Worm (Caenorhabditis elegans) whole organism, L4 larva: ENCODE results near the gene F09E5.7.

ENCODE experiments used
- F26F4.8 ChIP-seq: fragments of 200-800 bp; sonication (Bioruptor generic); conservative IDR thresholded peaks from 2 replicates; pipeline ENCODE4 v1.3.6; 2022; ENCODE audit warnings: missing genetic modification characterization, missing compliant biosample characterization
- F44E2.7 ChIP-seq: fragments of 200-800 bp; sonication (Bioruptor generic); IDR thresholded peaks from 2 replicates; pipeline ENCODE4 v2.1.2; 2022; ENCODE audit warnings: missing genetic modification characterization, missing compliant biosample characterization
- F49E8.2 ChIP-seq: sonication (generic microtip); optimal IDR thresholded peaks from 2 replicates; lab custom pipeline; 2016; ENCODE audit warnings: missing compliant biosample characterization, mild to moderate bottlenecking, missing genetic modification characterization, borderline replicate concordance
- Y105C5A.15 ChIP-seq: fragments of 200-800 bp; sonication (Bioruptor generic); IDR thresholded peaks from 2 replicates; pipeline ENCODE4 v1.3.6; 2022; ENCODE audit warnings: missing genetic modification characterization, missing compliant biosample characterization
- Y48G9A.11 ChIP-seq: fragments of 200-800 bp; sonication (Bioruptor generic); IDR thresholded peaks from 2 replicates; pipeline ENCODE4 v1.3.6; 2022; ENCODE audit warnings: missing genetic modification reagents, missing genetic modification characterization, missing compliant biosample characterization
- aly-2 ChIP-seq: sonication (generic microtip); optimal IDR thresholded peaks from 2 replicates; lab custom pipeline; 2018; ENCODE audit warnings: missing biosample characterization, missing genetic modification characterization
- arid-1 ChIP-seq: fragments of 200-800 bp; sonication (Bioruptor generic); conservative IDR thresholded peaks from 2 replicates; pipeline ENCODE4 v1.3.6; 2022; ENCODE audit warnings: missing genetic modification reagents, missing genetic modification characterization, missing compliant biosample characterization
- ceh-20 ChIP-seq: fragments of 200-800 bp; sonication (Bioruptor generic); IDR thresholded peaks from 2 replicates; pipeline ENCODE4 v1.3.6; 2022; ENCODE audit warnings: missing genetic modification reagents, missing genetic modification characterization, missing compliant biosample characterization
- ceh-32 ChIP-seq: sonication (generic microtip); optimal IDR thresholded peaks from 2 replicates; lab custom pipeline; 2016; ENCODE audit warnings: mild to moderate bottlenecking, missing genetic modification characterization, missing compliant biosample characterization; ENCODE audit not compliant: poor library complexity
- ceh-44 ChIP-seq: fragments of 200-800 bp; sonication (Bioruptor generic); IDR thresholded peaks from 2 replicates; pipeline ENCODE4 v1.3.6; 2022; ENCODE audit warnings: missing genetic modification reagents, missing genetic modification characterization, missing compliant biosample characterization
- ceh-62 ChIP-seq: sonication (generic microtip); optimal IDR thresholded peaks from 2 replicates; lab custom pipeline; 2017; ENCODE audit warnings: missing biosample characterization, missing genetic modification characterization
- ceh-82 ChIP-seq: sonication (generic microtip); optimal IDR thresholded peaks from 2 replicates; lab custom pipeline; 2017; ENCODE audit warnings: missing biosample characterization, missing genetic modification characterization
- ces-1 ChIP-seq: fragments of 150-350 bp; sonication (generic microtip); optimal IDR thresholded peaks from 4 replicates; lab custom pipeline; 2014; ENCODE audit warnings: missing biosample characterization, missing genetic modification reagents, missing genetic modification characterization
- cey-2 ChIP-seq: sonication (generic microtip); optimal IDR thresholded peaks from 3 replicates; lab custom pipeline; 2017; ENCODE audit warnings: missing genetic modification characterization, mild to moderate bottlenecking, missing compliant biosample characterization, antibody characterized with exemption, borderline replicate concordance; ENCODE audit not compliant: insufficient read depth
- daf-16 ChIP-seq, 3 experiments: sonication (generic microtip); optimal IDR thresholded peaks; 2 replicates each; lab custom pipeline; 2016 to 2017; ENCODE audit warnings: missing genetic modification characterization in 3 of 3, missing genetic modification reagents in 3 of 3, mild to moderate bottlenecking in 2 of 3, missing compliant biosample characterization in 2 of 3, missing biosample characterization in 1 of 3, moderate library complexity in 1 of 3
- dmd-8 ChIP-seq: fragments of 200-800 bp; sonication (Bioruptor generic); IDR thresholded peaks from 2 replicates; pipeline ENCODE4 v1.3.6; 2022; ENCODE audit warnings: missing genetic modification characterization, missing compliant biosample characterization
- duxl-1 ChIP-seq: sonication (generic microtip); optimal IDR thresholded peaks from 2 replicates; lab custom pipeline; 2016; ENCODE audit warnings: mild to moderate bottlenecking, missing genetic modification characterization, moderate library complexity, missing compliant biosample characterization; ENCODE audit not compliant: poor library complexity
- hif-1 ChIP-seq, 2 experiments: sonication (generic microtip); optimal IDR thresholded peaks; 2 replicates each; lab custom pipeline; 2016 to 2017; ENCODE audit warnings: missing compliant biosample characterization in 2 of 2, missing genetic modification characterization in 2 of 2, missing genetic modification reagents in 2 of 2, missing genotype in 2 of 2, mild to moderate bottlenecking in 1 of 2
- hlh-11 ChIP-seq: fragments of 200-800 bp; sonication (Bioruptor generic); optimal IDR thresholded peaks from 2 replicates; lab custom pipeline; 2018; ENCODE audit warnings: mild to moderate bottlenecking, missing genetic modification characterization, missing compliant biosample characterization
- jun-1 ChIP-seq: fragments of 150-350 bp; optimal IDR thresholded peaks from 2 replicates; lab custom pipeline; 2014; ENCODE audit warnings: missing biosample characterization, missing genetic modification reagents, missing genetic modification characterization
- lin-1 ChIP-seq: fragments of 200-800 bp; sonication (Bioruptor generic); IDR thresholded peaks from 2 replicates; pipeline ENCODE4 v1.3.6; 2022; ENCODE audit warnings: missing genetic modification reagents, missing genetic modification characterization, missing compliant biosample characterization
- lin-13 ChIP-seq: fragments of 150-350 bp; optimal IDR thresholded peaks from 2 replicates; lab custom pipeline; 2014; ENCODE audit warnings: missing biosample characterization, missing genetic modification reagents, missing genetic modification characterization
- lin-29 ChIP-seq: fragments of 200-800 bp; sonication (Bioruptor generic); IDR thresholded peaks from 2 replicates; pipeline ENCODE4 v1.3.6; 2022; ENCODE audit warnings: missing genetic modification reagents, missing genetic modification characterization, missing compliant biosample characterization
- lir-3 ChIP-seq: sonication (generic microtip); optimal IDR thresholded peaks from 2 replicates; lab custom pipeline; 2016; ENCODE audit warnings: mild to moderate bottlenecking, missing genetic modification characterization, missing compliant biosample characterization
- madf-5 ChIP-seq, 2 experiments: fragments of 200-800 bp; sonication (Bioruptor generic); IDR thresholded peaks; 2 replicates each; pipeline ENCODE4 v1.3.6; 2022; ENCODE audit warnings: missing compliant biosample characterization in 2 of 2, missing genetic modification characterization in 2 of 2
- madf-9 ChIP-seq: fragments of 200-800 bp; sonication (Bioruptor generic); conservative IDR thresholded peaks from 2 replicates; pipeline ENCODE4 v1.3.6; 2022; ENCODE audit warnings: missing genetic modification reagents, missing genetic modification characterization, missing compliant biosample characterization
- mes-2 ChIP-seq: sonication (generic microtip); optimal IDR thresholded peaks from 2 replicates; lab custom pipeline; 2016; ENCODE audit warnings: missing genotype, mild to moderate bottlenecking, missing genetic modification characterization, missing compliant biosample characterization; ENCODE audit not compliant: poor library complexity, severe bottlenecking
- mxl-2 ChIP-seq: fragments of 200-800 bp; sonication (Bioruptor generic); conservative IDR thresholded peaks from 2 replicates; pipeline ENCODE4 v1.3.6; 2022; ENCODE audit warnings: missing genetic modification reagents, missing genetic modification characterization, missing compliant biosample characterization
- mxl-3 ChIP-seq: fragments of 200-800 bp; sonication (Bioruptor generic); optimal IDR thresholded peaks from 2 replicates; lab custom pipeline; 2018; ENCODE audit warnings: mild to moderate bottlenecking, missing genetic modification characterization, missing compliant biosample characterization
- nhr-111 ChIP-seq: fragments of 200-800 bp; sonication (Bioruptor generic); optimal IDR thresholded peaks from 2 replicates; lab custom pipeline; 2018; ENCODE audit warnings: mild to moderate bottlenecking, missing genetic modification characterization, missing compliant biosample characterization
- nhr-42 ChIP-seq: fragments of 200-800 bp; sonication (Bioruptor generic); IDR thresholded peaks from 2 replicates; pipeline ENCODE4 v1.3.6; 2022; ENCODE audit warnings: missing genetic modification characterization, missing compliant biosample characterization
- nhr-76 ChIP-seq: fragments of 150-350 bp; optimal IDR thresholded peaks from 2 replicates; lab custom pipeline; 2014; ENCODE audit warnings: missing biosample characterization, missing genetic modification characterization
- pha-4 ChIP-seq, 2 experiments: fragments of 150-350 bp in 1 of 2; fragments of 200-800 bp in 1 of 2; sonication (Bioruptor generic) in 1 of 2; IDR thresholded peaks in 1 of 2; optimal IDR thresholded peaks in 1 of 2; 2 replicates each; pipeline versions ENCODE4 v1.3.6 to Lab custom; 2014 to 2022; ENCODE audit warnings: missing genetic modification characterization in 2 of 2, missing genetic modification reagents in 2 of 2, missing biosample characterization in 1 of 2, missing compliant biosample characterization in 1 of 2
- rbr-2 ChIP-seq: sonication (generic microtip); optimal IDR thresholded peaks from 2 replicates; lab custom pipeline; 2016; ENCODE audit warnings: missing genotype, missing genetic modification characterization, missing compliant biosample characterization
- snpc-1.2 ChIP-seq: fragments of 200-800 bp; sonication (Bioruptor generic); IDR thresholded peaks from 2 replicates; pipeline ENCODE4 v1.3.6; 2022; ENCODE audit warnings: missing genetic modification reagents, missing genetic modification characterization, missing compliant biosample characterization
- tag-97 ChIP-seq: fragments of 200-800 bp; sonication (Bioruptor generic); IDR thresholded peaks from 2 replicates; pipeline ENCODE4 v1.3.6; 2022; ENCODE audit warnings: missing genetic modification characterization, missing compliant biosample characterization
- tra-1 ChIP-seq: fragments of 200-800 bp; sonication (Bioruptor generic); IDR thresholded peaks from 2 replicates; pipeline ENCODE4 v1.3.6; 2022; ENCODE audit warnings: missing genetic modification reagents, missing genetic modification characterization, missing compliant biosample characterization
- unc-130 ChIP-seq: sonication (generic microtip); optimal IDR thresholded peaks from 2 replicates; lab custom pipeline; 2016; ENCODE audit warnings: missing genetic modification reagents, missing genetic modification characterization, missing compliant biosample characterization
- unc-39 ChIP-seq: sonication (generic microtip); optimal IDR thresholded peaks from 2 replicates; lab custom pipeline; 2017; ENCODE audit warnings: missing biosample characterization, missing genetic modification characterization
- unc-62 ChIP-seq, 3 experiments: fragments of 150-350 bp in 1 of 3; sonication (generic microtip); optimal IDR thresholded peaks in 2 of 3; peaks in 1 of 3; 1 replicate in 1 of 3; 2 replicates in 2 of 3; lab custom pipeline; 2014 to 2017; ENCODE audit warnings: missing biosample characterization in 3 of 3, missing genetic modification characterization in 3 of 3, missing genetic modification reagents in 3 of 3, missing genotype in 1 of 3
- zag-1 ChIP-seq: fragments of 150-350 bp; optimal IDR thresholded peaks from 2 replicates; lab custom pipeline; 2014; ENCODE audit warnings: missing biosample characterization, missing genetic modification characterization
- zfp-2 ChIP-seq: sonication (generic microtip); optimal IDR thresholded peaks from 2 replicates; lab custom pipeline; 2016; ENCODE audit warnings: mild to moderate bottlenecking, missing genetic modification characterization, missing compliant biosample characterization
- zfp-3 ChIP-seq: fragments of 200-800 bp; sonication (Bioruptor generic); conservative IDR thresholded peaks from 2 replicates; pipeline ENCODE4 v1.3.6; 2022; ENCODE audit warnings: missing genetic modification reagents, missing genetic modification characterization, missing compliant biosample characterization
- ztf-7 ChIP-seq: fragments of 150-350 bp; optimal IDR thresholded peaks from 2 replicates; lab custom pipeline; 2014; ENCODE audit warnings: missing biosample characterization, missing genetic modification characterization

The F09E5.7 gene

DNA sequence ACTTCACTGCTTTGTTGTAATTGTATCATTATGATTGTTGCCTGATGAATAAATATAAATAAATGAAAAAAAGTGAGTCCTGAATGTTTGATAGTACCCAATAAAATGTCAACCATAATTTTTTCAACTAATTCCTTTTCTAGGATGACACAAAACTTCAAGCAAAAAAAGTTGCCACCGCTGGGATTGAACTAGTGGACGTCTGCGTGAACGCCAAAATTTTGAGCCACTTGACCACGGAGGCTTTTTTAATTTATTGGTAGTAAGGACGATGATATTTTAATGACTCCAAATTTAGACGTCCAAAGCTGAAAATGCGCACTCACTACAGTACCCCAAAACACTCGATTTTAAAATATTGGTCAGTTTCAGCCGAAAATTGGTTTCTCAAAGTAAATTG lies 1.7 kb downstream of the F09E5.7 start (continued):
- TF ChIP-seq unc-62 (GFP tag; optimal IDR thresholded peaks at IDR 0.05 in 1 of 2; lab: Kevin White, UChicago) (no peak), unc-62 (tag; optimal IDR thresholded peaks at IDR 0.05; lab: Kevin White, UChicago) (no peak), ces-1 (no peak), nhr-111 (GFP tag; lab: Kevin White, UChicago) (peak; percentile 91), mes-2 (tag; lab: Kevin White, UChicago) (peak; percentile 71), hif-1 (tag; optimal IDR thresholded peaks at IDR 0.05; lab: Kevin White, UChicago) (peak in 1 of 2 experiments; percentile 62), mxl-2 (GFP tag; lab: Robert Waterston, UW) (no peak), ceh-62 (tag; lab: Kevin White, UChicago) (no peak)

DNA sequence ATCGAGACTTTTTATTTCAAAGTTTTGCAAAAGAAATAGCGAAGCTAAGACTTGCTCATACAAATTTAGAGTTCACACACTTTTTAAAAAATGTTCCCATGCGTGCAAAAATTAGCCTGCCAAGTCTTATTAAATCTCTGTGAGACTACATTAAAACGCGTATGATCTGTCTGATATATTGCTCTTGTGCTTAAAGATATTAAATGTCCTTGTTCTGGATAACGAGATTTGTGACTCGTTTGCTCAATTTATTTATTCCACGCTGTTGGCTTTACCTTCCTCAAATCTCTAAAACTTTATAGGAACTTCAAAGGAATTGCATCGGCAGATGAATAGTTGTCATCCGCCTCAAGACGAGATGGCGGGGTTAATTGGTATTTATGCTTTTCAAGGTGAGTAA lies 3.5 kb downstream of the F09E5.7 start, which contains the start of gene srg-69:
Gene srg-69 (plus strand): TSS at position 301 of the 400 bp plus-strand sequence.
- no peak for TF ChIP-seq mxl-3
- no peak for TF ChIP-seq pha-4 (GFP tag; IDR thresholded peaks at IDR 0.05; lab: Robert Waterston, UW)
- no peak for TF ChIP-seq pha-4 (tag; optimal IDR thresholded peaks at IDR 0.05; lab: Kevin White, UChicago)
- TF ChIP-seq Y105C5A.15, result no peak
- TF ChIP-seq F44E2.7 (GFP tag; lab: Robert Waterston, UW), result no peak
- TF ChIP-seq jun-1 (tag; lab: Kevin White, UChicago), result no peak
- TF ChIP-seq nhr-42 (GFP tag; lab: Robert Waterston, UW), result no peak
- TF ChIP-seq hlh-11 (tag; lab: Kevin White, UChicago), result no peak
- no peak for TF ChIP-seq cey-2 (tag; lab: Kevin White, UChicago)
- TF ChIP-seq ceh-44 (GFP tag; lab: Robert Waterston, UW), result no peak
- TF ChIP-seq nhr-76, result no peak
- no peak for TF ChIP-seq aly-2 (tag; lab: Kevin White, UChicago)
- no peak for TF ChIP-seq zag-1 (tag; lab: Kevin White, UChicago)
- TF ChIP-seq F49E8.2 (tag; lab: Kevin White, UChicago), result no peak
- no peak for TF ChIP-seq hif-1 (tag; optimal IDR thresholded peaks at IDR 0.05; lab: Kevin White, UChicago)
- TF ChIP-seq rbr-2, result no peak
- no peak for TF ChIP-seq Y48G9A.11
- TF ChIP-seq ztf-7, result no peak
- no peak for TF ChIP-seq F26F4.8 (GFP tag; lab: Robert Waterston, UW)
- no peak for TF ChIP-seq lir-3 (tag; lab: Kevin White, UChicago)

DNA sequence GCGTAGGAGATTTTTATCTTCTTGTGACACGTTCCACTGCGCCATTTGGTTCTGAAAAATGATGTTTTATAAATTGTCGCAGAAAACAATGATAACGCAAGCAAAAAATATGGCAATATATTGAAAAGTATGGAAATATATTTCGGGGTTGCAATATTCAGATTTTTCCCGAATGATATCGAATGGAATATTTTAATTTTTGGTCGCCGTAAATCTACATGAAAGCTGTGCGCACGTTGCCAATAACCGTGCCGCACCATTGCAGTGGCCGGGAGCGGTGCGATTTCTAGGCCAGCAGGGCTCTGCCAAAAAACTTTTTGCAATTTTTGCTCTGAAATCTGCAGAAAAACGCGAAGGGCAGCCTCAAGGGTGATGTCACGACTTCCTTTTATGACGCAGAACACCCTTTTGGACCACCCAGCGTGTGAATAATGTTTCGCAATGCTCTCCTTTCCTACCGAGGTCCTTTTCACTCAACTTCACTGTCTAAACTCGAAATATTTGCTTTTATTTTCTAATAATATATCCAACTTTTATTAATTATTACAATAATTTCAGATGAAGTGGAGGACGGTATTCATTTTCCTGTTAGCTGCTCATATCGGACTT lies 6.3 kb downstream of the F09E5.7 start, which contains the start of the genes F09E5.11 and bmy-1:
Gene F09E5.11 (minus strand): TSS at position 51 of the 609 bp plus-strand sequence.
Gene bmy-1 (plus strand): TSS at position 559 of the 609 bp plus-strand sequence.
- no peak for TF ChIP-seq unc-39
- peak; percentile 98 for TF ChIP-seq unc-130 (GFP tag; lab: Kevin White, UChicago)
- peak; percentile 67 for TF ChIP-seq madf-9 (GFP tag; lab: Robert Waterston, UW)
- TF ChIP-seq duxl-1 (tag; lab: Kevin White, UChicago), result peak; percentile 72
- no peak for TF ChIP-seq ceh-82 (tag; lab: Kevin White, UChicago)
- no peak for TF ChIP-seq zfp-2
- peak; percentile 78 for TF ChIP-seq ceh-20
- no peak for TF ChIP-seq ceh-32
- TF ChIP-seq dmd-8 (GFP tag; lab: Robert Waterston, UW), result no peak
- TF ChIP-seq nhr-111 (GFP tag; lab: Kevin White, UChicago), result no peak
- TF ChIP-seq lin-13 (GFP tag; lab: Kevin White, UChicago), result peak; percentile 79
- TF ChIP-seq mes-2 (tag; lab: Kevin White, UChicago), result peak; percentile 99
- 0 out of 2 replicates have a peak, but pooled peaks have one; percentile 14 for TF ChIP-seq zfp-3 (GFP tag; lab: Robert Waterston, UW)
- TF ChIP-seq lin-1 (GFP tag; lab: Robert Waterston, UW), result no peak
- no peak for TF ChIP-seq tag-97
- TF ChIP-seq snpc-1.2, result 0 out of 2 replicates have a peak, but pooled peaks have one; percentile 59
- TF ChIP-seq arid-1, result peak; percentile 61; the same call in 1 of the 2 replicates
- no peak for TF ChIP-seq daf-16 (GFP tag; optimal IDR thresholded peaks at IDR 0.05; lab: Kevin White, UChicago)
- TF ChIP-seq daf-16 (tag; optimal IDR thresholded peaks at IDR 0.05; lab: Kevin White, UChicago), result no peak
- peak; percentile 84 for TF ChIP-seq ceh-44 (GFP tag; lab: Robert Waterston, UW)
- no peak for TF ChIP-seq lin-29 (GFP tag; lab: Robert Waterston, UW)
- TF ChIP-seq lir-3 (tag; lab: Kevin White, UChicago), result no peak
- TF ChIP-seq madf-5 (GFP tag; IDR thresholded peaks at IDR 0.05; lab: Robert Waterston, UW), result no peak
- TF ChIP-seq tra-1, result peak; percentile 75; the same call in 1 of the 2 replicates
- TF ChIP-seq F44E2.7 (GFP tag; lab: Robert Waterston, UW), result no peak
